Worm (Caenorhabditis elegans) whole organism, mixed stage, embryonic: ENCODE results near the gene sri-31.

Experiments
- bed-3 ChIP-seq: fragments of 200-800 bp; sonication (Bioruptor generic); optimal IDR thresholded peaks from 3 replicates; lab custom pipeline; 2018; ENCODE audit warnings: mild to moderate bottlenecking, missing genetic modification characterization, moderate library complexity, missing compliant biosample characterization
- elt-1 ChIP-seq: sonication (generic microtip); optimal IDR thresholded peaks from 2 replicates; lab custom pipeline; 2017; ENCODE audit warnings: missing genetic modification characterization, mild to moderate bottlenecking, missing compliant biosample characterization, antibody characterized with exemption, moderate library complexity, borderline replicate concordance; ENCODE audit not compliant: insufficient read depth
- ham-2 ChIP-seq: fragments of 200-800 bp; sonication (Bioruptor generic); optimal IDR thresholded peaks from 2 replicates; lab custom pipeline; 2018; ENCODE audit warnings: mild to moderate bottlenecking, missing genetic modification characterization, missing compliant biosample characterization
- mab-5 ChIP-seq: fragments of 150-350 bp; optimal IDR thresholded peaks from 2 replicates; lab custom pipeline; 2014; ENCODE audit warnings: missing biosample characterization, missing genetic modification characterization
- sem-2 ChIP-seq: fragments of 200-800 bp; sonication (Bioruptor generic); optimal IDR thresholded peaks from 2 replicates; lab custom pipeline; 2018; ENCODE audit warnings: mild to moderate bottlenecking, missing genetic modification characterization, missing compliant biosample characterization
- ztf-11 ChIP-seq: fragments of 150-350 bp; optimal IDR thresholded peaks from 2 replicates; lab custom pipeline; 2014; ENCODE audit warnings: missing biosample characterization, missing genetic modification characterization

ce11 chrII:3062876-3063275, 12.1 kb downstream of the sri-31 start:
- TF ChIP-seq mab-5 (tag; lab: Kevin White, UChicago) (no peak), sem-2 (GFP tag; lab: Kevin White, UChicago) (no peak), ham-2 (GFP tag; lab: Kevin White, UChicago) (no peak), ztf-11 (tag; lab: Kevin White, UChicago) (no peak), elt-1 (tag; lab: Kevin White, UChicago) (no peak), bed-3 (GFP tag; lab: Kevin White, UChicago) (no peak)
